Worm (Caenorhabditis elegans) whole organism, late embryonic: ENCODE data around the gene T02H6.8.

ENCODE experiments used
- C08G9.2 ChIP-seq: sonication (generic microtip); optimal IDR thresholded peaks from 2 replicates; lab custom pipeline; 2016; ENCODE audit warnings: mild to moderate bottlenecking, missing genetic modification characterization, moderate library complexity, missing compliant biosample characterization
- C38D4.7 ChIP-seq: fragments of 200-800 bp; sonication (Bioruptor generic); optimal IDR thresholded peaks from 2 replicates; lab custom pipeline; 2018; ENCODE audit warnings: mild to moderate bottlenecking, missing genetic modification characterization, moderate library complexity, missing compliant biosample characterization
- F13H6.1 ChIP-seq: sonication (generic microtip); optimal IDR thresholded peaks from 2 replicates; lab custom pipeline; 2016; ENCODE audit warnings: missing genetic modification characterization, missing compliant biosample characterization
- K02D7.2 ChIP-seq: sonication (generic microtip); optimal IDR thresholded peaks from 2 replicates; lab custom pipeline; 2017; ENCODE audit warnings: mild to moderate bottlenecking, missing genetic modification characterization, missing compliant biosample characterization
- K09A11.1 ChIP-seq: sonication (generic microtip); optimal IDR thresholded peaks from 2 replicates; lab custom pipeline; 2017; ENCODE audit warnings: antibody characterized with exemption, mild to moderate bottlenecking, missing genetic modification characterization, missing compliant biosample characterization; ENCODE audit not compliant: insufficient read depth
- T23F11.4 ChIP-seq: fragments of 200-800 bp; sonication (Bioruptor generic); optimal IDR thresholded peaks from 2 replicates; lab custom pipeline; 2018; ENCODE audit warnings: mild to moderate bottlenecking, missing genetic modification characterization, missing compliant biosample characterization
- ahr-1 ChIP-seq: sonication (generic microtip); optimal IDR thresholded peaks from 2 replicates; lab custom pipeline; 2016; ENCODE audit warnings: missing genetic modification characterization, missing compliant biosample characterization
- ceh-2 ChIP-seq: sonication (generic microtip); optimal IDR thresholded peaks from 2 replicates; lab custom pipeline; 2016; ENCODE audit warnings: missing genotype, missing genetic modification characterization, missing compliant biosample characterization
- ceh-22 ChIP-seq: sonication (generic microtip); optimal IDR thresholded peaks from 2 replicates; lab custom pipeline; 2017; ENCODE audit warnings: missing biosample characterization, missing genetic modification characterization
- ceh-24 ChIP-seq: sonication (generic microtip); optimal IDR thresholded peaks from 2 replicates; lab custom pipeline; 2016; ENCODE audit warnings: mild to moderate bottlenecking, missing genetic modification characterization, missing compliant biosample characterization
- ceh-30 ChIP-seq: fragments of 150-350 bp; optimal IDR thresholded peaks from 2 replicates; lab custom pipeline; 2014; ENCODE audit warnings: missing biosample characterization, missing genetic modification characterization
- ceh-31 ChIP-seq: sonication (generic microtip); optimal IDR thresholded peaks from 2 replicates; lab custom pipeline; 2016; ENCODE audit warnings: missing genetic modification characterization, missing compliant biosample characterization
- ceh-34 ChIP-seq: sonication (generic microtip); optimal IDR thresholded peaks from 2 replicates; lab custom pipeline; 2016; ENCODE audit warnings: mild to moderate bottlenecking, missing genetic modification characterization, missing compliant biosample characterization
- ceh-45 ChIP-seq: fragments of 200-800 bp; sonication (Bioruptor generic); IDR thresholded peaks from 2 replicates; pipeline ENCODE4 v1.3.6; 2022; ENCODE audit warnings: missing genetic modification reagents, missing genetic modification characterization, missing compliant biosample characterization
- ceh-6 ChIP-seq: fragments of 200-800 bp; sonication (Bioruptor generic); optimal IDR thresholded peaks from 2 replicates; lab custom pipeline; 2018; ENCODE audit warnings: mild to moderate bottlenecking, missing genetic modification characterization, missing compliant biosample characterization
- che-1 ChIP-seq: sonication (generic microtip); optimal IDR thresholded peaks from 2 replicates; lab custom pipeline; 2016; ENCODE audit warnings: mild to moderate bottlenecking, missing genetic modification characterization, missing compliant biosample characterization
- dmd-4 ChIP-seq: sonication (generic microtip); optimal IDR thresholded peaks from 2 replicates; lab custom pipeline; 2016; ENCODE audit warnings: borderline replicate concordance, missing genetic modification characterization, missing compliant biosample characterization
- ets-4 ChIP-seq: sonication (generic microtip); optimal IDR thresholded peaks from 2 replicates; lab custom pipeline; 2016; ENCODE audit warnings: missing genetic modification characterization, missing compliant biosample characterization
- eyg-1 ChIP-seq: sonication (generic microtip); optimal IDR thresholded peaks from 2 replicates; lab custom pipeline; 2016; ENCODE audit warnings: missing genotype, missing genetic modification characterization, missing compliant biosample characterization
- fkh-6 ChIP-seq: sonication (generic microtip); optimal IDR thresholded peaks from 2 replicates; lab custom pipeline; 2016; ENCODE audit warnings: missing genetic modification characterization, missing compliant biosample characterization
- gmeb-2 ChIP-seq: sonication (generic microtip); optimal IDR thresholded peaks from 2 replicates; lab custom pipeline; 2016; ENCODE audit warnings: missing genetic modification characterization, inconsistent platforms, missing compliant biosample characterization
- hlh-13 ChIP-seq: fragments of 200-800 bp; sonication (Bioruptor generic); optimal IDR thresholded peaks from 2 replicates; lab custom pipeline; 2018; ENCODE audit warnings: mild to moderate bottlenecking, missing genetic modification characterization, missing compliant biosample characterization
- hlh-15 ChIP-seq: sonication (generic microtip); optimal IDR thresholded peaks from 2 replicates; lab custom pipeline; 2016; ENCODE audit warnings: missing genetic modification characterization, missing compliant biosample characterization
- hlh-30 ChIP-seq: sonication (generic microtip); optimal IDR thresholded peaks from 2 replicates; lab custom pipeline; 2017; ENCODE audit warnings: antibody characterized with exemption, missing genetic modification characterization, missing compliant biosample characterization; ENCODE audit not compliant: insufficient read depth
- hlh-6 ChIP-seq: sonication (generic microtip); optimal IDR thresholded peaks from 2 replicates; lab custom pipeline; 2016; ENCODE audit warnings: missing genotype, missing genetic modification characterization, missing compliant biosample characterization
- lim-6 ChIP-seq: sonication (generic microtip); optimal IDR thresholded peaks from 2 replicates; lab custom pipeline; 2016; ENCODE audit warnings: missing genetic modification characterization, missing compliant biosample characterization
- madf-2 ChIP-seq: sonication (generic microtip); optimal IDR thresholded peaks from 2 replicates; lab custom pipeline; 2017; ENCODE audit warnings: missing genetic modification characterization, missing compliant biosample characterization
- nhr-11 ChIP-seq: fragments of 150-350 bp; optimal IDR thresholded peaks from 2 replicates; lab custom pipeline; 2014; ENCODE audit warnings: missing biosample characterization, missing genetic modification characterization
- npax-4 ChIP-seq: sonication (generic microtip); optimal IDR thresholded peaks from 2 replicates; lab custom pipeline; 2016; ENCODE audit warnings: missing genetic modification characterization, missing compliant biosample characterization
- odd-2 ChIP-seq: sonication (generic microtip); optimal IDR thresholded peaks from 2 replicates; lab custom pipeline; 2017; ENCODE audit warnings: antibody characterized with exemption, mild to moderate bottlenecking, missing genetic modification characterization, missing compliant biosample characterization
- pag-3 ChIP-seq: sonication (generic microtip); optimal IDR thresholded peaks from 2 replicates; lab custom pipeline; 2016; ENCODE audit warnings: missing compliant biosample characterization, missing genetic modification characterization, borderline replicate concordance
- pax-1 ChIP-seq: fragments of 150-350 bp; optimal IDR thresholded peaks from 2 replicates; lab custom pipeline; 2014; ENCODE audit warnings: missing biosample characterization, missing genetic modification characterization
- pha-2 ChIP-seq: sonication (generic microtip); optimal IDR thresholded peaks from 2 replicates; lab custom pipeline; 2017; ENCODE audit warnings: mild to moderate bottlenecking, missing genetic modification characterization, missing compliant biosample characterization
- pha-4 ChIP-seq: fragments of 150-350 bp; optimal IDR thresholded peaks from 2 replicates; lab custom pipeline; 2018; ENCODE audit warnings: missing biosample characterization, missing genetic modification reagents, missing genetic modification characterization
- pqm-1 ChIP-seq: sonication (generic microtip); optimal IDR thresholded peaks from 2 replicates; lab custom pipeline; 2016; ENCODE audit warnings: missing genetic modification characterization, missing compliant biosample characterization
- rnt-1 ChIP-seq: sonication (generic microtip); optimal IDR thresholded peaks from 2 replicates; lab custom pipeline; 2016; ENCODE audit warnings: missing genetic modification characterization, missing compliant biosample characterization
- sdc-2 ChIP-seq: sonication (generic microtip); optimal IDR thresholded peaks from 2 replicates; lab custom pipeline; 2016; ENCODE audit warnings: missing genotype, missing genetic modification characterization, missing compliant biosample characterization
- syd-9 ChIP-seq: sonication (generic microtip); optimal IDR thresholded peaks from 2 replicates; lab custom pipeline; 2016; ENCODE audit warnings: mild to moderate bottlenecking, missing genetic modification characterization, moderate library complexity, missing compliant biosample characterization
- tbx-7 ChIP-seq: sonication (generic microtip); optimal IDR thresholded peaks from 2 replicates; lab custom pipeline; 2016; ENCODE audit warnings: missing genotype, missing genetic modification characterization, missing compliant biosample characterization
- unc-3 ChIP-seq, 2 experiments: fragments of 200-800 bp in 1 of 2; sonication (Bioruptor generic) in 1 of 2; sonication (generic microtip) in 1 of 2; conservative IDR thresholded peaks in 1 of 2; optimal IDR thresholded peaks in 1 of 2; 2 replicates each; pipeline versions ENCODE4 v1.3.6 to Lab custom; 2016 to 2022; ENCODE audit warnings: missing compliant biosample characterization in 2 of 2, missing genetic modification characterization in 2 of 2, missing genetic modification reagents in 1 of 2
- unc-86 ChIP-seq: sonication (generic microtip); optimal IDR thresholded peaks from 2 replicates; lab custom pipeline; 2016; ENCODE audit warnings: missing genetic modification characterization, missing compliant biosample characterization
- zip-5 ChIP-seq: sonication (generic microtip); optimal IDR thresholded peaks from 2 replicates; lab custom pipeline; 2016; ENCODE audit warnings: missing genetic modification characterization, missing compliant biosample characterization
- ztf-16 ChIP-seq: sonication (generic microtip); optimal IDR thresholded peaks from 2 replicates; lab custom pipeline; 2017; ENCODE audit warnings: missing genetic modification characterization, missing compliant biosample characterization

The T02H6.8 gene

ce11 chrII:658369-658768, 22.3 kb upstream of the T02H6.8 start, which contains the start of gene sdz-24:
sdz-24 (plus strand) TSS chrII:658669.
- no peak for TF ChIP-seq eyg-1 (tag; lab: Kevin White, UChicago)
- no peak for TF ChIP-seq lim-6 (tag; lab: Kevin White, UChicago)
- TF ChIP-seq zip-5 (tag; lab: Kevin White, UChicago) = no peak
- no peak for TF ChIP-seq dmd-4 (tag; lab: Kevin White, UChicago)
- no peak for TF ChIP-seq gmeb-2 (tag; lab: Kevin White, UChicago)
- TF ChIP-seq T23F11.4 (GFP tag; lab: Kevin White, UChicago) = no peak
- TF ChIP-seq K09A11.1 (tag; lab: Kevin White, UChicago) = no peak
- no peak for TF ChIP-seq hlh-30 (tag; lab: Kevin White, UChicago)
- TF ChIP-seq madf-2 = no peak
- no peak for TF ChIP-seq unc-3 (GFP tag; conservative IDR thresholded peaks at IDR 0.05; lab: Robert Waterston, UW)
- TF ChIP-seq unc-3 (tag; optimal IDR thresholded peaks at IDR 0.05; lab: Kevin White, UChicago) = no peak
- no peak for TF ChIP-seq ceh-6 (GFP tag; lab: Kevin White, UChicago)
- TF ChIP-seq rnt-1 (tag; lab: Kevin White, UChicago) = no peak

ce11 chrII:661696-662095, 18.9 kb upstream of the T02H6.8 start, which contains the start of gene sri-45:
sri-45 (minus strand) TSS chrII:661796.
- TF ChIP-seq F13H6.1 (tag; lab: Kevin White, UChicago) (no peak), ets-4 (tag; lab: Kevin White, UChicago) (no peak), pax-1 (no peak), nhr-11 (no peak), K02D7.2 (tag; lab: Kevin White, UChicago) (no peak), dmd-4 (tag; lab: Kevin White, UChicago) (no peak), C38D4.7 (GFP tag; lab: Kevin White, UChicago) (no peak), hlh-13 (GFP tag; lab: Kevin White, UChicago) (no peak), ceh-2 (tag; lab: Kevin White, UChicago) (no peak), madf-2 (no peak), fkh-6 (tag; lab: Kevin White, UChicago) (no peak), gmeb-2 (tag; lab: Kevin White, UChicago) (no peak), hlh-15 (no peak), pag-3 (tag; lab: Kevin White, UChicago) (no peak), ceh-24 (no peak), ceh-31 (tag; lab: Kevin White, UChicago) (no peak), ceh-45 (GFP tag; lab: Robert Waterston, UW) (no peak), C08G9.2 (tag; lab: Kevin White, UChicago) (no peak)

ce11 chrII:667864-668263, 12.8 kb upstream of the T02H6.8 start:
- TF ChIP-seq tbx-7 (no peak), syd-9 (no peak), odd-2 (tag; lab: Kevin White, UChicago) (no peak), pqm-1 (tag; lab: Kevin White, UChicago) (no peak), unc-86 (tag; lab: Kevin White, UChicago) (no peak), ztf-16 (tag; lab: Kevin White, UChicago) (no peak), pha-4 (tag; lab: Kevin White, UChicago) (no peak), ceh-6 (GFP tag; lab: Kevin White, UChicago) (no peak), hlh-15 (no peak), ets-4 (tag; lab: Kevin White, UChicago) (no peak), unc-3 (GFP tag; conservative IDR thresholded peaks at IDR 0.05; lab: Robert Waterston, UW) (no peak), unc-3 (tag; optimal IDR thresholded peaks at IDR 0.05; lab: Kevin White, UChicago) (no peak), ceh-22 (tag; lab: Kevin White, UChicago) (no peak), zip-5 (tag; lab: Kevin White, UChicago) (no peak)

- no peak for TF ChIP-seq tbx-7
- no peak for TF ChIP-seq ceh-34 (tag; lab: Kevin White, UChicago)
- TF ChIP-seq che-1 (tag; lab: Kevin White, UChicago) = no peak
- no peak for TF ChIP-seq dmd-4 (tag; lab: Kevin White, UChicago)
- no peak for TF ChIP-seq rnt-1 (tag; lab: Kevin White, UChicago)
- no peak for TF ChIP-seq hlh-6 (tag; lab: Kevin White, UChicago)
- no peak for TF ChIP-seq K09A11.1 (tag; lab: Kevin White, UChicago)
- TF ChIP-seq ahr-1 (tag; lab: Kevin White, UChicago) = no peak
- no peak for TF ChIP-seq npax-4
- TF ChIP-seq sdc-2 (tag; lab: Kevin White, UChicago) = no peak
- TF ChIP-seq ceh-31 (tag; lab: Kevin White, UChicago) = no peak
- no peak for TF ChIP-seq pag-3 (tag; lab: Kevin White, UChicago)
- TF ChIP-seq odd-2 (tag; lab: Kevin White, UChicago) = no peak
- TF ChIP-seq syd-9 = no peak
- no peak for TF ChIP-seq ceh-30 (tag; lab: Kevin White, UChicago)
- no peak for TF ChIP-seq pha-2 (tag; lab: Kevin White, UChicago)
Observed at ce11 chrII:671025-671424, 9.6 kb upstream of the T02H6.8 start, which contains the start of gene sri-46. sri-46 (minus strand) TSS chrII:671125.
